Worm (Caenorhabditis elegans) whole organism, L4/young adult: ENCODE data around the gene clec-40.

ENCODE experiments used
- W03F9.2 ChIP-seq: fragments of 150-350 bp; optimal IDR thresholded peaks from 2 replicates; lab custom pipeline; 2014; ENCODE audit warnings: missing biosample characterization, missing genetic modification characterization
- dao-5 ChIP-seq: sonication (generic microtip); optimal IDR thresholded peaks from 2 replicates; lab custom pipeline; 2016; ENCODE audit warnings: missing genotype, missing genetic modification characterization, moderate library complexity, missing compliant biosample characterization
- him-1 ChIP-seq: sonication (generic microtip); optimal IDR thresholded peaks from 2 replicates; lab custom pipeline; 2016; ENCODE audit warnings: missing genotype, missing genetic modification reagents, missing genetic modification characterization, missing compliant biosample characterization

- TF ChIP-seq him-1 (tag; lab: Kevin White, UChicago): no peak
- TF ChIP-seq W03F9.2: no peak
- no peak for TF ChIP-seq dao-5
Observed at ce11 chrV:16857977-16858479, 17.2 kb upstream of the clec-40 start, which contains the start of the genes clec-31 and clec-22.
